Worm (Caenorhabditis elegans) whole organism, L4 larva: ENCODE data around the gene M02D8.3.

Experiments used
- ama-1 ChIP-seq: fragments of 150-350 bp; optimal IDR thresholded peaks from 2 replicates; lab custom pipeline; 2014; ENCODE audit warnings: inconsistent platforms, mixed read lengths
- ceh-28 ChIP-seq: fragments of 150-350 bp; optimal IDR thresholded peaks from 2 replicates; lab custom pipeline; 2014; ENCODE audit warnings: missing biosample characterization, missing genetic modification reagents, missing genetic modification characterization
- ceh-82 ChIP-seq: sonication (generic microtip); optimal IDR thresholded peaks from 2 replicates; lab custom pipeline; 2017; ENCODE audit warnings: missing biosample characterization, missing genetic modification characterization
- ces-1 ChIP-seq: fragments of 150-350 bp; sonication (generic microtip); optimal IDR thresholded peaks from 4 replicates; lab custom pipeline; 2014; ENCODE audit warnings: missing biosample characterization, missing genetic modification reagents, missing genetic modification characterization
- fkh-10 ChIP-seq: fragments of 150-350 bp; optimal IDR thresholded peaks from 2 replicates; lab custom pipeline; 2014; ENCODE audit warnings: missing biosample characterization, missing genetic modification reagents, missing genetic modification characterization
- lin-38 ChIP-seq: fragments of 200-800 bp; sonication (Bioruptor generic); IDR thresholded peaks from 2 replicates; pipeline ENCODE4 v1.3.6; 2022; ENCODE audit warnings: missing genetic modification reagents, missing genetic modification characterization, missing compliant biosample characterization
- mdl-1 ChIP-seq, 2 experiments: fragments of 150-350 bp in 1 of 2; sonication (generic microtip) in 1 of 2; optimal IDR thresholded peaks; 2 replicates each; lab custom pipeline; 2014 to 2017; ENCODE audit warnings: missing biosample characterization in 2 of 2, missing genetic modification characterization in 2 of 2
- mdt-29 ChIP-seq: fragments of 200-800 bp; sonication (Bioruptor generic); IDR thresholded peaks from 2 replicates; pipeline ENCODE4 v1.3.6; 2022; ENCODE audit warnings: missing genetic modification reagents, missing genetic modification characterization, missing compliant biosample characterization
- nhr-10 ChIP-seq: fragments of 150-350 bp; optimal IDR thresholded peaks from 2 replicates; lab custom pipeline; 2014; ENCODE audit warnings: missing biosample characterization, missing genetic modification characterization
- nhr-76 ChIP-seq: fragments of 150-350 bp; optimal IDR thresholded peaks from 2 replicates; lab custom pipeline; 2014; ENCODE audit warnings: missing biosample characterization, missing genetic modification characterization
- php-3 ChIP-seq: fragments of 200-800 bp; sonication (Bioruptor generic); IDR thresholded peaks from 2 replicates; pipeline ENCODE4 v1.3.6; 2022; ENCODE audit warnings: missing genetic modification reagents, missing genetic modification characterization, missing compliant biosample characterization
- unc-130 ChIP-seq: sonication (generic microtip); optimal IDR thresholded peaks from 2 replicates; lab custom pipeline; 2016; ENCODE audit warnings: missing genetic modification reagents, missing genetic modification characterization, missing compliant biosample characterization
- ztf-11 ChIP-seq: fragments of 150-350 bp; optimal IDR thresholded peaks from 2 replicates; lab custom pipeline; 2014; ENCODE audit warnings: missing biosample characterization, missing genetic modification characterization

- TF ChIP-seq mdt-29 (GFP tag; lab: Robert Waterston, UW), result no peak
- TF ChIP-seq unc-130 (GFP tag; lab: Kevin White, UChicago), result no peak
- TF ChIP-seq ceh-28 (tag; lab: Kevin White, UChicago), result no peak
- no peak for TF ChIP-seq ztf-11 (tag; lab: Kevin White, UChicago)
- no peak for TF ChIP-seq ces-1 (GFP tag; lab: Kevin White, UChicago)
- no peak for TF ChIP-seq fkh-10 (GFP tag; lab: Kevin White, UChicago)
- no peak for TF ChIP-seq mdl-1 (tag; optimal IDR thresholded peaks at IDR 0.05; lab: Kevin White, UChicago)
- no peak for TF ChIP-seq nhr-76 (tag; lab: Kevin White, UChicago)
- TF ChIP-seq ceh-82 (tag; lab: Kevin White, UChicago), result no peak
- no peak for TF ChIP-seq nhr-10 (tag; lab: Kevin White, UChicago)
- no peak for TF ChIP-seq lin-38 (GFP tag; lab: Robert Waterston, UW)
- no peak for TF ChIP-seq ama-1
- no peak for TF ChIP-seq php-3
Observed at ce11 chrX:8716822-8717221, 20.0 kb downstream of the M02D8.3 start, which contains the start of gene F53A9.7.
